Fruit fly (Drosophila melanogaster) whole organism, embryonic: ENCODE results near the gene Sps2.

ENCODE experiments used
- Blimp-1 ChIP-seq: fragments of 200-800 bp; sonication (Bioruptor generic); optimal IDR thresholded peaks from 3 replicates; lab custom pipeline; 2018; ENCODE audit warnings: missing biosample characterization, missing genetic modification characterization, mild to moderate bottlenecking, moderate library complexity, missing genetic modification reagents
- CG10274 ChIP-seq: fragments of 200-800 bp; sonication (Bioruptor generic); optimal IDR thresholded peaks from 3 replicates; lab custom pipeline; 2017; ENCODE audit warnings: missing biosample characterization, mild to moderate bottlenecking, missing genetic modification characterization
- CG11085 ChIP-seq: fragments of 200-800 bp; sonication (Bioruptor generic); IDR thresholded peaks from 2 replicates; pipeline ENCODE4 v1.3.6; 2022; ENCODE audit warnings: missing biosample characterization, missing genetic modification characterization
- CG12744 ChIP-seq: fragments of 200-800 bp; sonication (Bioruptor generic); optimal IDR thresholded peaks from 2 replicates; lab custom pipeline; 2016; ENCODE audit warnings: missing biosample characterization, missing genetic modification characterization
- CG13287 ChIP-seq: fragments of 200-800 bp; sonication (Bioruptor generic); IDR thresholded peaks from 2 replicates; pipeline ENCODE4 v1.3.6; 2022; ENCODE audit warnings: missing biosample characterization, missing genetic modification characterization; ENCODE audit not compliant: partially characterized antibody
- CG13624 ChIP-seq: fragments of 200-800 bp; sonication (Bioruptor generic); optimal IDR thresholded peaks from 2 replicates; lab custom pipeline; 2016; ENCODE audit warnings: missing biosample characterization, missing genetic modification characterization
- CG17328 ChIP-seq: fragments of 200-800 bp; sonication (Bioruptor generic); IDR thresholded peaks from 2 replicates; pipeline ENCODE4 v1.3.6; 2022; ENCODE audit warnings: missing biosample characterization, missing genetic modification characterization
- CG17612 ChIP-seq: fragments of 200-800 bp; sonication (Bioruptor generic); IDR thresholded peaks from 2 replicates; pipeline ENCODE4 v1.3.6; 2022; ENCODE audit warnings: missing biosample characterization, missing genetic modification characterization
- CG2875 ChIP-seq: fragments of 200-800 bp; sonication (Bioruptor generic); optimal IDR thresholded peaks from 2 replicates; lab custom pipeline; 2017; ENCODE audit warnings: missing biosample characterization, mild to moderate bottlenecking, missing genetic modification characterization, missing genetic modification reagents
- CG30431 ChIP-seq: fragments of 200-800 bp; sonication (Bioruptor generic); optimal IDR thresholded peaks from 2 replicates; lab custom pipeline; 2017; ENCODE audit warnings: missing biosample characterization, missing genetic modification characterization
- CG4404 ChIP-seq: fragments of 200-800 bp; sonication (Bioruptor generic); IDR thresholded peaks from 2 replicates; pipeline ENCODE4 v1.3.6; 2022; ENCODE audit warnings: missing biosample characterization, missing genetic modification characterization
- CG4424 ChIP-seq: fragments of 200-800 bp; sonication (Bioruptor generic); optimal IDR thresholded peaks from 3 replicates; lab custom pipeline; 2016; ENCODE audit warnings: missing biosample characterization, missing genetic modification characterization
- CG4617 ChIP-seq: fragments of 200-800 bp; sonication (Bioruptor generic); optimal IDR thresholded peaks from 3 replicates; lab custom pipeline; 2016; ENCODE audit warnings: missing biosample characterization, missing genetic modification characterization, borderline replicate concordance
- CG6854 ChIP-seq: fragments of 200-800 bp; sonication (Bioruptor generic); optimal IDR thresholded peaks from 3 replicates; lab custom pipeline; 2017; ENCODE audit warnings: missing biosample characterization, mild to moderate bottlenecking, missing genetic modification characterization
- CG8924 ChIP-seq: fragments of 200-800 bp; optimal IDR thresholded peaks from 3 replicates; lab custom pipeline; 2019; ENCODE audit warnings: missing biosample characterization, mild to moderate bottlenecking, missing genetic modification characterization, moderate library complexity
- CG9609 ChIP-seq: fragments of 200-800 bp; sonication (Bioruptor generic); optimal IDR thresholded peaks from 3 replicates; lab custom pipeline; 2016; ENCODE audit warnings: missing biosample characterization, missing genetic modification characterization
- CoRest ChIP-seq: fragments of 200-800 bp; sonication (Bioruptor generic); optimal IDR thresholded peaks from 3 replicates; lab custom pipeline; 2018; ENCODE audit warnings: missing biosample characterization, mild to moderate bottlenecking, missing genetic modification characterization, moderate library complexity
- D19A ChIP-seq: fragments of 200-800 bp; optimal IDR thresholded peaks from 3 replicates; lab custom pipeline; 2019; ENCODE audit warnings: missing biosample characterization, mild to moderate bottlenecking, missing genetic modification characterization, moderate library complexity
- Dbx ChIP-seq: fragments of 200-800 bp; sonication (Bioruptor generic); IDR thresholded peaks from 3 replicates; pipeline ENCODE4 v1.3.6; 2022; ENCODE audit warnings: missing biosample characterization, missing genetic modification characterization
- Doc3 ChIP-seq: fragments of 200-800 bp; sonication (Bioruptor generic); IDR thresholded peaks from 3 replicates; pipeline ENCODE4 v1.3.6; 2022; ENCODE audit warnings: missing biosample characterization, missing genetic modification characterization; ENCODE audit not compliant: partially characterized antibody
- Gsc ChIP-seq: fragments of 200-800 bp; sonication (Bioruptor generic); IDR thresholded peaks from 2 replicates; pipeline ENCODE4 v1.3.6; 2022; ENCODE audit warnings: missing biosample characterization, missing genetic modification characterization
- HHEX ChIP-seq: fragments of 200-800 bp; sonication (Bioruptor generic); optimal IDR thresholded peaks from 3 replicates; lab custom pipeline; 2017; ENCODE audit warnings: missing biosample characterization, mild to moderate bottlenecking, missing genetic modification characterization, missing genetic modification reagents
- HmgZ ChIP-seq: fragments of 200-800 bp; sonication (Bioruptor generic); optimal IDR thresholded peaks from 2 replicates; lab custom pipeline; 2018; ENCODE audit warnings: missing biosample characterization, mild to moderate bottlenecking, missing genetic modification characterization
- Hr39 ChIP-seq: fragments of >200 bp; optimal IDR thresholded peaks from 2 replicates; lab custom pipeline; 2017
- Lpt ChIP-seq: fragments of >200 bp; optimal IDR thresholded peaks from 2 replicates; lab custom pipeline; 2018; ENCODE audit warnings: missing biosample characterization, missing genetic modification characterization
- Meics ChIP-seq: fragments of 200-800 bp; sonication (Bioruptor generic); optimal IDR thresholded peaks from 2 replicates; lab custom pipeline; 2017; ENCODE audit warnings: missing biosample characterization, mild to moderate bottlenecking, missing genetic modification characterization
- Mes4 ChIP-seq: fragments of 200-800 bp; sonication (Bioruptor generic); optimal IDR thresholded peaks from 2 replicates; lab custom pipeline; 2016; ENCODE audit warnings: missing biosample characterization, missing genetic modification characterization
- Nf-YC ChIP-seq: fragments of 200-800 bp; optimal IDR thresholded peaks from 3 replicates; lab custom pipeline; 2019; ENCODE audit warnings: missing biosample characterization, mild to moderate bottlenecking, missing genetic modification characterization, moderate library complexity
- Opbp ChIP-seq: fragments of 200-800 bp; sonication (Bioruptor generic); IDR thresholded peaks from 3 replicates; pipeline ENCODE4 v1.3.6; 2022; ENCODE audit warnings: missing biosample characterization, missing genetic modification characterization; ENCODE audit not compliant: partially characterized antibody
- Pdp1 ChIP-seq, 2 experiments: fragments of 200-800 bp; sonication (Bioruptor generic); optimal IDR thresholded peaks; 3 replicates each; lab custom pipeline; 2016; ENCODE audit warnings: missing biosample characterization in 2 of 2, missing genetic modification characterization in 2 of 2, mild to moderate bottlenecking in 1 of 2, moderate library complexity in 1 of 2
- Ssrp ChIP-seq: fragments of 200-800 bp; sonication (Bioruptor generic); optimal IDR thresholded peaks from 2 replicates; lab custom pipeline; 2018; ENCODE audit warnings: missing biosample characterization, mild to moderate bottlenecking, missing genetic modification characterization, moderate library complexity
- Usf ChIP-seq: fragments of 200-800 bp; sonication (Bioruptor generic); optimal IDR thresholded peaks from 2 replicates; lab custom pipeline; 2017; ENCODE audit warnings: missing genotype, missing biosample characterization, missing genetic modification characterization
- Xbp1 ChIP-seq: fragments of 200-800 bp; sonication (Bioruptor generic); optimal IDR thresholded peaks from 3 replicates; lab custom pipeline; 2016; ENCODE audit warnings: missing biosample characterization, mild to moderate bottlenecking, missing genetic modification characterization
- YL-1 ChIP-seq: fragments of 200-800 bp; sonication (Bioruptor generic); optimal IDR thresholded peaks from 3 replicates; lab custom pipeline; 2017; ENCODE audit warnings: missing biosample characterization, mild to moderate bottlenecking, missing genetic modification characterization
- ab ChIP-seq: fragments of 200-800 bp; sonication (Bioruptor generic); optimal IDR thresholded peaks from 2 replicates; lab custom pipeline; 2016; ENCODE audit warnings: missing biosample characterization, missing genetic modification characterization
- ac ChIP-seq: fragments of 200-800 bp; sonication (Bioruptor generic); optimal IDR thresholded peaks from 3 replicates; lab custom pipeline; 2017; ENCODE audit warnings: missing biosample characterization, mild to moderate bottlenecking, missing genetic modification characterization
- ato ChIP-seq: fragments of 200-800 bp; sonication (Bioruptor generic); IDR thresholded peaks from 2 replicates; pipeline ENCODE4 v1.3.6; 2022; ENCODE audit warnings: missing biosample characterization, missing genetic modification characterization; ENCODE audit not compliant: partially characterized antibody
- bab2 ChIP-seq: fragments of 200-800 bp; sonication (Bioruptor generic); optimal IDR thresholded peaks from 2 replicates; lab custom pipeline; 2016; ENCODE audit warnings: missing biosample characterization, missing genetic modification characterization
- disco-r ChIP-seq: fragments of 200-800 bp; sonication (Bioruptor generic); optimal IDR thresholded peaks from 2 replicates; lab custom pipeline; 2016; ENCODE audit warnings: missing biosample characterization, missing genetic modification characterization
- ind ChIP-seq: fragments of 200-800 bp; sonication (Bioruptor generic); optimal IDR thresholded peaks from 3 replicates; lab custom pipeline; 2016; ENCODE audit warnings: missing biosample characterization, missing genetic modification characterization
- jing ChIP-seq: fragments of 200-800 bp; sonication (Bioruptor generic); optimal IDR thresholded peaks from 2 replicates; lab custom pipeline; 2018; ENCODE audit warnings: missing biosample characterization, mild to moderate bottlenecking, missing genetic modification characterization
- ken ChIP-seq: fragments of 200-800 bp; sonication (Bioruptor generic); IDR thresholded peaks from 3 replicates; pipeline ENCODE4 v1.3.6; 2022; ENCODE audit warnings: missing biosample characterization, missing genetic modification characterization
- pb ChIP-seq: fragments of 200-800 bp; sonication (Bioruptor generic); optimal IDR thresholded peaks from 3 replicates; lab custom pipeline; 2016; ENCODE audit warnings: missing biosample characterization, missing genetic modification characterization
- prd ChIP-seq, 3 experiments: fragments of >200 bp in 2 of 3; fragments of 200-800 bp in 1 of 3; sonication (Bioruptor generic) in 1 of 3; optimal IDR thresholded peaks in 2 of 3; IDR thresholded peaks in 1 of 3; 2 replicates in 2 of 3; 3 replicates in 1 of 3; pipeline versions ENCODE4 v1.3.6 to Lab custom; 2017 to 2022; ENCODE audit warnings: missing biosample characterization in 1 of 3, missing genetic modification characterization in 1 of 3
- sens ChIP-seq: fragments of 200-800 bp; sonication (Bioruptor generic); peaks from one replicate; lab custom pipeline; 2016; ENCODE audit warnings: missing biosample characterization, missing genetic modification characterization
- shn ChIP-seq: fragments of 200-800 bp; sonication (Bioruptor generic); optimal IDR thresholded peaks from 3 replicates; lab custom pipeline; 2016; ENCODE audit warnings: missing biosample characterization, missing genetic modification characterization
- stwl ChIP-seq: fragments of 200-800 bp; sonication (Bioruptor generic); optimal IDR thresholded peaks from 3 replicates; lab custom pipeline; 2018; ENCODE audit warnings: missing biosample characterization, mild to moderate bottlenecking, missing genetic modification characterization, moderate library complexity
- tgo ChIP-seq: fragments of 200-800 bp; sonication (Bioruptor generic); IDR thresholded peaks from 3 replicates; pipeline ENCODE4 v1.3.6; 2022; ENCODE audit warnings: missing biosample characterization, missing genetic modification characterization
- trem ChIP-seq: fragments of 200-800 bp; optimal IDR thresholded peaks from 3 replicates; lab custom pipeline; 2019; ENCODE audit warnings: missing biosample characterization, mild to moderate bottlenecking, missing genetic modification characterization, moderate library complexity
- zfh2 ChIP-seq: fragments of 200-800 bp; sonication (Bioruptor generic); optimal IDR thresholded peaks from 2 replicates; lab custom pipeline; 2016; ENCODE audit warnings: missing biosample characterization, missing genetic modification characterization

Gene Sps2

dm6 chr2L:10331066-10331847 is 11.1 kb upstream of the Sps2 start, which contains the start of the genes Schip1 and Cox10 (continued):
- TF ChIP-seq D19A (peak; percentile 53), ato (GFP tag; lab: Robert Waterston, UW) (no peak), trem (tag; lab: Kevin White, UChicago) (peak; percentile 52), Opbp (GFP tag; lab: Robert Waterston, UW) (no peak), CG30431 (no peak), ab (GFP tag; lab: Kevin White, UChicago) (no peak), CG12744 (GFP tag; lab: Kevin White, UChicago) (no peak), CG13287 (no peak), Hr39 (no peak), disco-r (GFP tag; lab: Kevin White, UChicago) (no peak), CG2875 (no peak), CG17612 (GFP tag; lab: Robert Waterston, UW) (no peak), Xbp1 (GFP tag; lab: Kevin White, UChicago) (no peak), HmgZ (tag; lab: Kevin White, UChicago) (peak; percentile 19), CG9609 (no peak), CoRest (tag; lab: Kevin White, UChicago) (peak; percentile 56), jing (GFP tag; lab: Kevin White, UChicago) (no peak), ac (GFP tag; lab: Kevin White, UChicago) (no peak), CG6854 (GFP tag; lab: Kevin White, UChicago) (no peak), pb (no peak), HHEX (GFP tag; lab: Kevin White, UChicago) (no peak), Blimp-1 (no peak), Meics (GFP tag; lab: Kevin White, UChicago) (no peak), ind (GFP tag; lab: Kevin White, UChicago) (no peak), CG4617 (GFP tag; lab: Kevin White, UChicago) (peak; percentile 18), Lpt (no peak), YL-1 (GFP tag; lab: Kevin White, UChicago) (peak; percentile 24), prd (optimal IDR thresholded peaks at IDR 0.05; lab: Kevin White, UChicago) (no peak), prd (GFP tag; IDR thresholded peaks at IDR 0.05; lab: Robert Waterston, UW) (no peak), Mes4 (GFP tag; lab: Kevin White, UChicago) (no peak), Dbx (no peak), CG4424 (GFP tag; lab: Kevin White, UChicago) (no peak), CG8924 (peak; percentile 70), zfh2 (GFP tag; lab: Kevin White, UChicago) (no peak), bab2 (no peak), CG11085 (no peak), sens (GFP tag; lab: Kevin White, UChicago) (peak; percentile 59), Gsc (no peak), shn (GFP tag; lab: Kevin White, UChicago) (no peak), tgo (GFP tag; lab: Robert Waterston, UW) (no peak), stwl (peak; percentile 21), CG4404 (no peak), ken (no peak), Pdp1 (GFP tag; optimal IDR thresholded peaks at IDR 0.05; lab: Kevin White, UChicago) (peak in 1 of 2 experiments; percentile 99), Usf (GFP tag; lab: Kevin White, UChicago) (no peak), Ssrp (tag; lab: Kevin White, UChicago) (no peak), CG17328 (no peak), CG13624 (no peak), Doc3 (GFP tag; lab: Robert Waterston, UW) (no peak), Nf-YC (tag; lab: Kevin White, UChicago) (peak; percentile 33), CG10274 (GFP tag; lab: Kevin White, UChicago) (no peak)
